Worm (Caenorhabditis elegans) whole organism, early embryonic: ENCODE results near the gene mog-1.

ENCODE experiments used
- B0310.2 ChIP-seq: sonication (generic microtip); optimal IDR thresholded peaks from 2 replicates; lab custom pipeline; 2016; ENCODE audit warnings: mild to moderate bottlenecking, missing genetic modification characterization, missing compliant biosample characterization
- aly-1 ChIP-seq: sonication (generic microtip); optimal IDR thresholded peaks from 2 replicates; lab custom pipeline; 2016; ENCODE audit warnings: missing genetic modification characterization, missing compliant biosample characterization
- ama-1 ChIP-seq: fragments of 150-350 bp; optimal IDR thresholded peaks from 2 replicates; lab custom pipeline; 2014
- ceh-13 ChIP-seq: fragments of 200-800 bp; sonication (Bioruptor generic); optimal IDR thresholded peaks from 2 replicates; lab custom pipeline; 2018; ENCODE audit warnings: mild to moderate bottlenecking, missing genetic modification characterization, missing compliant biosample characterization
- ceh-36 ChIP-seq: sonication (generic microtip); optimal IDR thresholded peaks from 2 replicates; lab custom pipeline; 2016; ENCODE audit warnings: missing genetic modification characterization, inconsistent platforms, missing compliant biosample characterization
- ets-7 ChIP-seq: sonication (generic microtip); optimal IDR thresholded peaks from 2 replicates; lab custom pipeline; 2016; ENCODE audit warnings: missing genotype, missing genetic modification characterization, missing compliant biosample characterization
- flt-1 ChIP-seq: fragments of 200-800 bp; sonication (Bioruptor generic); IDR thresholded peaks from 2 replicates; pipeline ENCODE4 v1.3.6; 2022; ENCODE audit warnings: missing genetic modification characterization, missing compliant biosample characterization
- hmbx-1 ChIP-seq: sonication (generic microtip); optimal IDR thresholded peaks from 2 replicates; lab custom pipeline; 2016; ENCODE audit warnings: mild to moderate bottlenecking, missing genetic modification characterization, missing compliant biosample characterization
- hmg-4 ChIP-seq: fragments of 200-800 bp; sonication (Bioruptor generic); optimal IDR thresholded peaks from 2 replicates; lab custom pipeline; 2018; ENCODE audit warnings: mild to moderate bottlenecking, missing genetic modification characterization, missing compliant biosample characterization
- hnd-1 ChIP-seq: sonication (generic microtip); optimal IDR thresholded peaks from 2 replicates; lab custom pipeline; 2016; ENCODE audit warnings: missing genetic modification characterization, missing compliant biosample characterization
- pes-1 ChIP-seq: fragments of 200-800 bp; sonication (Bioruptor generic); IDR thresholded peaks from 2 replicates; pipeline ENCODE4 v1.3.6; 2022; ENCODE audit warnings: missing genetic modification reagents, missing genetic modification characterization, missing compliant biosample characterization
- scrt-1 ChIP-seq: fragments of 200-800 bp; sonication (Bioruptor generic); IDR thresholded peaks from 2 replicates; pipeline ENCODE4 v1.3.6; 2022; ENCODE audit warnings: missing genetic modification characterization, missing compliant biosample characterization
- sea-1 ChIP-seq: fragments of 200-800 bp; sonication (Bioruptor generic); conservative IDR thresholded peaks from 2 replicates; pipeline ENCODE4 v1.3.6; 2022; ENCODE audit warnings: missing genetic modification characterization, missing compliant biosample characterization
- tbx-11 ChIP-seq: fragments of 200-800 bp; sonication (Bioruptor generic); IDR thresholded peaks from 2 replicates; pipeline ENCODE4 v1.3.6; 2022; ENCODE audit warnings: missing genetic modification characterization, missing compliant biosample characterization
- tbx-37 ChIP-seq: fragments of 200-800 bp; sonication (Bioruptor generic); conservative IDR thresholded peaks from 2 replicates; pipeline ENCODE4 v1.3.6; 2022; ENCODE audit warnings: missing genetic modification reagents, missing genetic modification characterization, missing compliant biosample characterization
- tra-4 ChIP-seq: sonication (generic microtip); optimal IDR thresholded peaks from 2 replicates; lab custom pipeline; 2017; ENCODE audit warnings: missing genetic modification characterization, missing compliant biosample characterization

The mog-1 gene

DNA sequence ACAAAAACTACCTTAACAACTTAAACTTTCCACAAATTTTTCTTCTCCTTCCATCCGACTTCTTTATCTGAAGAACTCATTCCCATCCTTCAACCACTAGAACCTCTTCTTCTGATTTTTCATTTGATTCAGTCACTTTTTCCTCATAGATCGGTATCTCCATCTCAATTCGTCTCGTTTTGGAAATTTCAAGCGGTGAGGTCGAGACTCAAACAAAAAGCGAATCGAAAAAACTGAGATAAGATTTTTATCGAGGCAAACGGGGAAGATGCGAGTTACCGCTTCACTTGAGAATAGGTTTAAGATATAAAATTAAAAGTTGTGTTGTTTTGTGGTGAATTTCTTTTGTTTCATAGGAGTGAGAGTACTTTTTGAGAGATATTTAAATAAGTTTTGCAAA lies 35.3 kb upstream of the mog-1 start:
- TF ChIP-seq tbx-37 (GFP tag; lab: Robert Waterston, UW): no peak
- no peak for TF ChIP-seq flt-1 (GFP tag; lab: Robert Waterston, UW)

DNA sequence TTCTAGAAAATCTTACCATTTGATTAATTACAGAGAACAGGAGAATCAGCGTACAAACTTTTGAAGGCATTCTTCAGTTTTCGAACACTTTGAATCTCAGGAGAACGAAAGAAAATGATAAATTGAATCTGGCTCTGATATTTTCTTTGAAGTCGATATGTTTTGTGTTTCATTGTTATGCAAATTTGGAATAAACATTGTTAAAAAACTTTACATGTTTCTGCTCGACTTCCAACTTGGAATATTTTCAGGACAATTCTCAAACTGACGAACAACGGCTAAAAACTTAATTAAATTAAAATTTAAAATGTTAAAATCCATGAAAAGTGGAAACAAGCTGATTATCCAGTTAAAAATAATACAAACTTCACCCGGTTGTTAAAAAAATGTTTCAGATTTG lies 32.3 kb upstream of the mog-1 start, which contains the start of gene C05B5.1:
C05B5.1 (minus strand) TSS at position 101 of the 400 bp plus-strand sequence.
- TF ChIP-seq flt-1 (GFP tag; lab: Robert Waterston, UW) (no peak), B0310.2 (tag; lab: Kevin White, UChicago) (no peak)

- TF ChIP-seq tra-4 (no peak), ceh-13 (GFP tag; lab: Kevin White, UChicago) (no peak), hmbx-1 (tag; lab: Kevin White, UChicago) (no peak), ets-7 (tag; lab: Kevin White, UChicago) (no peak), pes-1 (no peak), flt-1 (GFP tag; lab: Robert Waterston, UW) (no peak), ama-1 (lab: Kevin White, UChicago) (no peak), scrt-1 (GFP tag; lab: Robert Waterston, UW) (no peak), tbx-37 (GFP tag; lab: Robert Waterston, UW) (no peak)
Measured at ce11 chrIII:9986827-9987429, 30.9 kb upstream of the mog-1 start, which contains the start of gene C05B5.12. C05B5.12 (plus strand) TSS chrIII:9987379.

- TF ChIP-seq tra-4 (no peak), sea-1 (GFP tag; lab: Robert Waterston, UW) (no peak), hmg-4 (no peak), flt-1 (GFP tag; lab: Robert Waterston, UW) (no peak), tbx-11 (GFP tag; lab: Robert Waterston, UW) (no peak), aly-1 (no peak), hmbx-1 (tag; lab: Kevin White, UChicago) (no peak), ceh-13 (GFP tag; lab: Kevin White, UChicago) (no peak), ets-7 (tag; lab: Kevin White, UChicago) (no peak), ceh-36 (tag; lab: Kevin White, UChicago) (no peak)
Measured at ce11 chrIII:9985542-9985941, 29.5 kb upstream of the mog-1 start.

DNA sequence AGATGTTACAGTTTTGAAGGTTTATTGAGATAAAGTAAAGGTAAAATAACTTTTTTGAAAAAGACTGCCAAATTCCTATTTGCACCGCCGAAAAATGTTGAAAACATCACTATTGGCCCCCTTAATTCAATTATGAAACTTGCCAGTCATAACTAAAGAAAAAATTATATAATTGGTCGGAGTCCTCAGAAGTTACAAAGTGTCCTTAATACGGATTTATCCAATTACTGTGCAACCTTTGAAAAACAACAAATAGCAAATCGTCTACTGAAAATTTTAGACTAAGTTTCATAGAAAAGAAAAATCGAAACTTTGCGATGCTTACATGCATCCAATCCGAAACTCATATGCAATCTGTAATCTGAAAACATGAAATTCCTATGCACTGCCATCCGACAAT lies 28.6 kb upstream of the mog-1 start:
- no peak for TF ChIP-seq hmbx-1 (tag; lab: Kevin White, UChicago)

- TF ChIP-seq B0310.2 (tag; lab: Kevin White, UChicago) (no peak), tbx-11 (GFP tag; lab: Robert Waterston, UW) (no peak), aly-1 (no peak), hmg-4 (no peak), ama-1 (lab: Kevin White, UChicago) (no peak), hnd-1 (tag; lab: Kevin White, UChicago) (no peak)
Measured at ce11 chrIII:9982119-9982642, 26.2 kb upstream of the mog-1 start.

DNA sequence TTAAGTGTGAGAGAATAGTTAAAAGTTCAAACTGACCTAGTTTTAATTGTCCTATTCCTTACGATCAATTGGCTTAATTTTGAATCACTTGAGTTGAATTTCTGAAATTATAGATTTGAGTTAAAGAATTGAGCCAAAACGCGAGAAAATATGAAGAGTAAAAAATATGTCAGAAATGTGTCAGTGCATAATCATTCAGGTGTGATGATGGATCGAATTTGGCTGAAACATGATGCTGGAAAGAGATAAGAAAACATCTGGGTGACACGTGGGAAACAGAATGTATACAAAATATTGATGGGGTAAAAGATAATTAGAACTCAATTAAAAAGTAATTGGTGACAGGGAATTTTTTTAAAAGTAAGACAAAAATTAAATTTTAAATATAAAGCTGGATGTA lies 17.8 kb upstream of the mog-1 start, which contains the start of gene R10E12.2:
R10E12.2 (minus strand) TSS at position 101 of the 400 bp plus-strand sequence.
- no peak for TF ChIP-seq ama-1 (lab: Kevin White, UChicago)
- no peak for TF ChIP-seq B0310.2 (tag; lab: Kevin White, UChicago)
- TF ChIP-seq sea-1 (GFP tag; lab: Robert Waterston, UW): no peak

DNA sequence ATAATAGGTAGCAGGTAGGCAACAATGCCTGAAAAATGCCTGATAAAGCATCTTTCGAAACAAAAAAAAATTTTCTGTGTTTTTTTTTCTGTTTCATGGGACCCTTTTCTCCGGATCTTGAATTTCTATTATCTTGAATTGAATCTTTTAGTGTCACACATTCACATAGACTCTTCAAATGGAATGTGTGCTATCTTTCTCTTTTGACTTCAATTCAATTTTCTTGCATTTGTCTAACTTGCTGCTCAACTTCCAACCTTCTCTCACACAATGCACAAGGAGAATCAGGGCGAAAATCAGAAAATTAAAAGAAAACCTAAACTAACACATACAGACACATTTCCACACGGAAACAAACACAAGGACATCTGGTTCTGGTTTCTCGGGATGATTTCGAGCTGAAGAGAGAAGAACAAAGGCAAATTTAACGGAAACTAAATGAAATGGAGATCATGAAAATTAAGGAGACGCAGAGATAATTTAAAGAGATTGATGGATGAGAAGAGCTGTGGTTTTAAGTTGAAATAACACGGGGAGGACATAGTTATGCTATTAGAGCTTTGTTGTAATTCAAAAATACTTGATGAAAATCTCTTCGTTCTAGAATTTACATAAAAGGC lies 16.3 kb upstream of the mog-1 start:
- TF ChIP-seq ama-1 (lab: Kevin White, UChicago): no peak
- TF ChIP-seq tbx-11 (GFP tag; lab: Robert Waterston, UW): no peak
- TF ChIP-seq flt-1 (GFP tag; lab: Robert Waterston, UW): no peak
- TF ChIP-seq hmbx-1 (tag; lab: Kevin White, UChicago): no peak
- TF ChIP-seq tra-4: no peak
- no peak for TF ChIP-seq hnd-1 (tag; lab: Kevin White, UChicago)
- TF ChIP-seq ceh-13 (GFP tag; lab: Kevin White, UChicago): no peak

- TF ChIP-seq hmbx-1 (tag; lab: Kevin White, UChicago): no peak
- TF ChIP-seq hmg-4: peak; percentile 43
Measured at ce11 chrIII:9969371-9969770, 13.4 kb upstream of the mog-1 start.

- TF ChIP-seq tbx-11 (GFP tag; lab: Robert Waterston, UW) (no peak), pes-1 (0 out of 2 replicates have a peak, but pooled peaks have one; percentile 15), ceh-36 (tag; lab: Kevin White, UChicago) (peak; percentile 58)
Measured at ce11 chrIII:9965444-9965843, 9.4 kb upstream of the mog-1 start.
